Fruit fly (Drosophila melanogaster) whole organism, prepupa: ENCODE measurements around the gene CG33631.

Experiments used
- Blimp-1 ChIP-seq: fragments of 200-800 bp; sonication (Bioruptor generic); optimal IDR thresholded peaks from 3 replicates; lab custom pipeline; 2017; ENCODE audit warnings: missing biosample characterization, missing genetic modification characterization, mild to moderate bottlenecking, moderate library complexity, missing genetic modification reagents
- CG10631 ChIP-seq: fragments of 200-800 bp; sonication (Bioruptor generic); optimal IDR thresholded peaks from 2 replicates; lab custom pipeline; 2016; ENCODE audit warnings: missing biosample characterization, missing genetic modification characterization
- CG10669 ChIP-seq: fragments of 200-800 bp; sonication (Bioruptor generic); optimal IDR thresholded peaks from 3 replicates; lab custom pipeline; 2018; ENCODE audit warnings: missing biosample characterization, mild to moderate bottlenecking, missing genetic modification characterization, moderate library complexity
- CG11294 ChIP-seq: fragments of 200-800 bp; sonication (Bioruptor generic); IDR thresholded peaks from 2 replicates; pipeline ENCODE4 v1.3.6; 2022; ENCODE audit warnings: missing biosample characterization, missing genetic modification characterization
- CG11902 ChIP-seq: fragments of 200-800 bp; sonication (Bioruptor generic); optimal IDR thresholded peaks from 3 replicates; lab custom pipeline; 2016; ENCODE audit warnings: missing biosample characterization, missing genetic modification characterization
- CG15336 ChIP-seq: fragments of 200-800 bp; sonication (Bioruptor generic); IDR thresholded peaks from 2 replicates; pipeline ENCODE4 v1.3.6; 2022; ENCODE audit warnings: missing biosample characterization, missing genetic modification characterization
- CG16779 ChIP-seq: fragments of 200-800 bp; sonication (Bioruptor generic); optimal IDR thresholded peaks from 3 replicates; lab custom pipeline; 2017; ENCODE audit warnings: missing biosample characterization, mild to moderate bottlenecking, missing genetic modification characterization
- CG3032 ChIP-seq: fragments of 200-800 bp; optimal IDR thresholded peaks from 2 replicates; lab custom pipeline; 2019; ENCODE audit warnings: missing biosample characterization, mild to moderate bottlenecking, missing genetic modification characterization, moderate library complexity
- CG31627 ChIP-seq: fragments of 200-800 bp; sonication (Bioruptor generic); optimal IDR thresholded peaks from 3 replicates; lab custom pipeline; 2016; ENCODE audit warnings: missing biosample characterization, missing genetic modification characterization
- CG32006 ChIP-seq: fragments of 200-800 bp; sonication (Bioruptor generic); optimal IDR thresholded peaks from 3 replicates; lab custom pipeline; 2017; ENCODE audit warnings: missing biosample characterization, mild to moderate bottlenecking, missing genetic modification characterization
- CG34406 ChIP-seq: fragments of 200-800 bp; sonication (Bioruptor generic); optimal IDR thresholded peaks from 3 replicates; lab custom pipeline; 2016; ENCODE audit warnings: missing biosample characterization, missing genetic modification characterization
- CG6163 ChIP-seq: fragments of 200-800 bp; sonication (Bioruptor generic); IDR thresholded peaks from 3 replicates; pipeline ENCODE4 v1.3.6; 2022; ENCODE audit warnings: missing biosample characterization, missing genetic modification characterization
- CG6808 ChIP-seq: fragments of 200-800 bp; sonication (Bioruptor generic); optimal IDR thresholded peaks from 3 replicates; lab custom pipeline; 2017; ENCODE audit warnings: missing biosample characterization, missing genetic modification characterization, mild to moderate bottlenecking, moderate library complexity, missing genetic modification reagents
- CG7368 ChIP-seq: fragments of 200-800 bp; sonication (Bioruptor generic); optimal IDR thresholded peaks from 3 replicates; lab custom pipeline; 2016; ENCODE audit warnings: missing biosample characterization, missing genetic modification characterization
- CG8119 ChIP-seq: fragments of 200-800 bp; sonication (Bioruptor generic); IDR thresholded peaks from 3 replicates; pipeline ENCODE4 v1.3.6; 2022; ENCODE audit warnings: missing biosample characterization, missing genetic modification characterization
- CG8319 ChIP-seq: fragments of 200-800 bp; sonication (Bioruptor generic); optimal IDR thresholded peaks from 3 replicates; lab custom pipeline; 2016; ENCODE audit warnings: missing biosample characterization, missing genetic modification characterization
- CG8632 ChIP-seq: fragments of 200-800 bp; sonication (Bioruptor generic); optimal IDR thresholded peaks from 3 replicates; lab custom pipeline; 2016; ENCODE audit warnings: missing biosample characterization, missing genetic modification characterization
- Eip93F ChIP-seq: fragments of 200-800 bp; sonication (Bioruptor generic); optimal IDR thresholded peaks from 2 replicates; lab custom pipeline; 2016; ENCODE audit warnings: missing biosample characterization, mild to moderate bottlenecking, missing genetic modification characterization
- Ets96B ChIP-seq: fragments of 200-800 bp; optimal IDR thresholded peaks from 2 replicates; lab custom pipeline; 2019; ENCODE audit warnings: missing biosample characterization, mild to moderate bottlenecking, missing genetic modification characterization, moderate library complexity
- Gug ChIP-seq: fragments of 200-800 bp; sonication (Bioruptor generic); IDR thresholded peaks from 2 replicates; pipeline ENCODE4 v1.3.6; 2022; ENCODE audit warnings: missing biosample characterization, missing genetic modification characterization
- Hr39 ChIP-seq: fragments of 200-800 bp; sonication (Bioruptor generic); optimal IDR thresholded peaks from 2 replicates; lab custom pipeline; 2016; ENCODE audit warnings: missing biosample characterization, missing genetic modification characterization
- Hr4 ChIP-seq: fragments of 200-800 bp; sonication (Bioruptor generic); optimal IDR thresholded peaks from 3 replicates; lab custom pipeline; 2016; ENCODE audit warnings: missing biosample characterization, missing genetic modification characterization
- Lpt ChIP-seq: fragments of 200-800 bp; sonication (Bioruptor generic); optimal IDR thresholded peaks from 3 replicates; lab custom pipeline; 2016; ENCODE audit warnings: missing biosample characterization, missing genetic modification characterization
- Smox ChIP-seq: fragments of 200-800 bp; sonication (Bioruptor generic); optimal IDR thresholded peaks from 3 replicates; lab custom pipeline; 2016; ENCODE audit warnings: missing biosample characterization, missing genetic modification characterization
- Sox15 ChIP-seq: fragments of 200-800 bp; sonication (Bioruptor generic); optimal IDR thresholded peaks from 3 replicates; lab custom pipeline; 2016; ENCODE audit warnings: missing biosample characterization, missing genetic modification characterization
- achi ChIP-seq: fragments of 200-800 bp; sonication (Bioruptor generic); optimal IDR thresholded peaks from 3 replicates; lab custom pipeline; 2016; ENCODE audit warnings: missing biosample characterization, missing genetic modification characterization
- cyc ChIP-seq: fragments of 200-800 bp; sonication (Bioruptor generic); optimal IDR thresholded peaks from 3 replicates; lab custom pipeline; 2016; ENCODE audit warnings: missing biosample characterization, missing genetic modification characterization
- esn ChIP-seq: fragments of 200-800 bp; sonication (Bioruptor generic); optimal IDR thresholded peaks from 2 replicates; lab custom pipeline; 2016; ENCODE audit warnings: missing biosample characterization, mild to moderate bottlenecking, missing genetic modification characterization, moderate library complexity
- fd59A ChIP-seq: fragments of 200-800 bp; sonication (Bioruptor generic); optimal IDR thresholded peaks from 2 replicates; lab custom pipeline; 2017; ENCODE audit warnings: missing biosample characterization, mild to moderate bottlenecking, missing genetic modification characterization, missing genetic modification reagents
- fd85E ChIP-seq: fragments of 200-800 bp; sonication (Bioruptor generic); optimal IDR thresholded peaks from 3 replicates; lab custom pipeline; 2016; ENCODE audit warnings: missing biosample characterization, missing genetic modification characterization
- fkh ChIP-seq: fragments of 200-800 bp; sonication (Bioruptor generic); optimal IDR thresholded peaks from 3 replicates; lab custom pipeline; 2017; ENCODE audit warnings: missing biosample characterization, mild to moderate bottlenecking, missing genetic modification characterization, moderate library complexity
- pdm3 ChIP-seq: fragments of 200-800 bp; sonication (Bioruptor generic); optimal IDR thresholded peaks from 3 replicates; lab custom pipeline; 2016; ENCODE audit warnings: missing biosample characterization, missing genetic modification characterization
- spab ChIP-seq: fragments of 200-800 bp; sonication (Bioruptor generic); optimal IDR thresholded peaks from 2 replicates; lab custom pipeline; 2017; ENCODE audit warnings: missing biosample characterization, mild to moderate bottlenecking, missing genetic modification characterization, missing genetic modification reagents
- ss ChIP-seq, 2 experiments: fragments of 200-800 bp; sonication (Bioruptor generic); optimal IDR thresholded peaks; 2 replicates in 1 of 2; 3 replicates in 1 of 2; lab custom pipeline; 2017 to 2018; ENCODE audit warnings: mild to moderate bottlenecking in 2 of 2, missing biosample characterization in 2 of 2, missing genetic modification characterization in 2 of 2, moderate library complexity in 1 of 2
- svp ChIP-seq: fragments of 200-800 bp; sonication (Bioruptor generic); peaks from one replicate; lab custom pipeline; 2016; ENCODE audit warnings: missing biosample characterization, missing genetic modification characterization
- vri ChIP-seq: fragments of 200-800 bp; sonication (Bioruptor generic); optimal IDR thresholded peaks from 3 replicates; lab custom pipeline; 2016; ENCODE audit warnings: missing biosample characterization, mild to moderate bottlenecking, missing genetic modification characterization

Gene CG33631

DNA sequence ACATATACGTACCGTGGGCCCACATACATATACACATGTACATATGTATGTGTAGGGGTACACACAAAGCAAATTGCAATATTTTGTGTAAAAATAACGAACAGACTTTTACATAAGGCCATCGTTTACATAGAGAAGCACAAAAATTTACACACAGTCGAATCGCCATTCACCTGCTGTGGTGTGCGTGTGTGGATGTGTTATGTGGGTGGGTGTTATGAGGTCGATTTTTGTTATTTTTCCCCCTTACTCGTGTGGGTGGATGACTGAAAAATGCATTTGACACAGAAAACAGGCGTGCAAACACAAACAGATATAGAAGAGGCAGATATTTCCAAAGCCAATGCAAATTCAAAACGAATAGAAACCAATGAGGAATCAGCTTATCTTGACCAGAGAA, 31.2 kb downstream of the CG33631 start:
- TF ChIP-seq achi (GFP tag; lab: Kevin White, UChicago), result no peak
- no peak for TF ChIP-seq CG6163
- no peak for TF ChIP-seq Gug
- TF ChIP-seq CG10631 (GFP tag; lab: Kevin White, UChicago), result no peak
- no peak for TF ChIP-seq CG8632 (GFP tag; lab: Kevin White, UChicago)
- no peak for TF ChIP-seq Sox15
- no peak for TF ChIP-seq CG16779 (tag; lab: Kevin White, UChicago)
- no peak for TF ChIP-seq Hr4 (GFP tag; lab: Kevin White, UChicago)
- TF ChIP-seq cyc, result no peak
- no peak for TF ChIP-seq CG8119 (GFP tag; lab: Robert Waterston, UW)
- TF ChIP-seq fd59A, result no peak
- no peak for TF ChIP-seq CG11294 (GFP tag; lab: Robert Waterston, UW)
- no peak for TF ChIP-seq CG10669 (GFP tag; lab: Kevin White, UChicago)
- TF ChIP-seq fkh, result no peak
- no peak for TF ChIP-seq Hr39 (GFP tag; lab: Kevin White, UChicago)
- no peak for TF ChIP-seq CG32006 (GFP tag; lab: Kevin White, UChicago)
- no peak for TF ChIP-seq CG34406 (GFP tag; lab: Kevin White, UChicago)
- no peak for TF ChIP-seq Lpt (GFP tag; lab: Kevin White, UChicago)
- no peak for TF ChIP-seq CG6808 (GFP tag; lab: Kevin White, UChicago)

dm6 chr3R:10095765-10096164, 32.0 kb downstream of the CG33631 start:
- TF ChIP-seq vri (GFP tag; lab: Kevin White, UChicago) (no peak), Hr4 (GFP tag; lab: Kevin White, UChicago) (no peak), Blimp-1 (no peak)

DNA sequence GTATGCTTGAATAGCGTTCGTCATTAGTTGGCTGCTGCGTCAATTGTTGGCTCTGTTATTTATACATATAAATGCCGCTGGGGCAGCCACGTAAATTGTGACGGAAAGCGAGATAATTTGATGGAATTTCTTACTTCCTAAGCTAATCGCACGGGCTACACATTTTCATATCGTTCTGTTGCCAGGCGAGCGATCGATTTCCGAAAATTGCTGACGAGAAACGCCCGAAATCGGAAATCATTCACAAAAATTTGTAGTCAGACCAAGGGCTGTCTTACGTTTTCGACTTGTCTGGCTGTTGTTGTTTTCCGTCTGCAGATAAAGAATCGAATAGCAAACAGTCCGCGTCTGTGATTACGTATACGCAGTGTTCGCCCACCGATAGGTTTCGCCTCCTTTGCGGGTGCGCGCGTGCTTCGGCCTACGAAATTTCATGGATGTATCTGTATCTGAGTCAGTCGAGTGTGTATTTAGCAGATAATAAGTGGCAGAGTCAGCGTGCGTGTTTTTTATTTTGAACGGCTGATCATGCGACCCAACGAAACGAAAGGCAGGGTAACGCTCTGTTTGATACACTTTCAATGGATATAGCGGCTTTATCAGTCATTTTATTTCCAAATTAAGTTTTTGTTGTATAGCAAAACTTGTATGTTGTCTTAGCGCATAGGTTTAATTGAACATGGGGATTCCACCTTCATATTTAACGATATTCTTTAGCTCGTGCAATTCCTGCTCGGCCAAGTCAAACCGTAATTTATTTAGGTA, 33.9 kb downstream of the CG33631 start:
- no peak for TF ChIP-seq CG10631 (GFP tag; lab: Kevin White, UChicago)
- no peak for TF ChIP-seq CG7368 (GFP tag; lab: Kevin White, UChicago)
- TF ChIP-seq CG8119 (GFP tag; lab: Robert Waterston, UW), result no peak
- TF ChIP-seq CG31627 (GFP tag; lab: Kevin White, UChicago), result peak; percentile 21
- TF ChIP-seq CG34406 (GFP tag; lab: Kevin White, UChicago), result peak; percentile 3
- peak; percentile 27; the same call in 1 of the 3 replicates for TF ChIP-seq CG6163
- peak; percentile 26 for TF ChIP-seq Hr39 (GFP tag; lab: Kevin White, UChicago)
- peak; percentile 83 for TF ChIP-seq fkh
- no peak for TF ChIP-seq pdm3 (GFP tag; lab: Kevin White, UChicago)
- TF ChIP-seq svp, result peak; percentile 74
- peak; percentile 12 for TF ChIP-seq cyc
- TF ChIP-seq esn (GFP tag; lab: Kevin White, UChicago), result peak; percentile 40
- TF ChIP-seq CG15336 (GFP tag; lab: Robert Waterston, UW), result 0 out of 2 replicates have a peak, but pooled peaks have one; percentile 21
- peak; percentile 55 for TF ChIP-seq Eip93F (GFP tag; lab: Kevin White, UChicago)
- peak; percentile 85 for TF ChIP-seq vri (GFP tag; lab: Kevin White, UChicago)
- TF ChIP-seq CG3032, result no peak

dm6 chr3R:10098296-10098675, 34.5 kb downstream of the CG33631 start:
- no peak for TF ChIP-seq Ets96B
- TF ChIP-seq CG8632 (GFP tag; lab: Kevin White, UChicago), result no peak
- TF ChIP-seq Blimp-1, result no peak
- no peak for TF ChIP-seq CG8319
- TF ChIP-seq Smox, result no peak
- no peak for TF ChIP-seq fd59A
- TF ChIP-seq esn (GFP tag; lab: Kevin White, UChicago), result no peak
- no peak for TF ChIP-seq CG15336 (GFP tag; lab: Robert Waterston, UW)
- TF ChIP-seq CG32006 (GFP tag; lab: Kevin White, UChicago), result no peak
- TF ChIP-seq fd85E (GFP tag; lab: Kevin White, UChicago), result no peak
- TF ChIP-seq CG10631 (GFP tag; lab: Kevin White, UChicago), result no peak
- TF ChIP-seq CG11902 (GFP tag; lab: Kevin White, UChicago), result no peak
- no peak for TF ChIP-seq spab
- no peak for TF ChIP-seq ss (GFP tag; optimal IDR thresholded peaks at IDR 0.05; lab: Kevin White, UChicago)
- no peak for TF ChIP-seq CG10669 (GFP tag; lab: Kevin White, UChicago)
